Worm (Caenorhabditis elegans) whole organism, L1 larva: ENCODE data around the gene fask-1.
A peak's percentile ranks its signal among the peaks of the same experiment; 100 is the strongest.

Experiments used
- C04F5.9 ChIP-seq: sonication (generic microtip); optimal IDR thresholded peaks from 2 replicates; lab custom pipeline; 2016; ENCODE audit warnings: missing genetic modification characterization, missing compliant biosample characterization
- F16B12.6 ChIP-seq: fragments of 150-350 bp; optimal IDR thresholded peaks from 2 replicates; lab custom pipeline; 2014; ENCODE audit warnings: missing biosample characterization, missing genetic modification characterization
- alr-1 ChIP-seq: fragments of 200-800 bp; sonication (Bioruptor generic); optimal IDR thresholded peaks from 2 replicates; lab custom pipeline; 2018; ENCODE audit warnings: borderline replicate concordance, mild to moderate bottlenecking, missing genetic modification characterization, missing compliant biosample characterization
- aly-2 ChIP-seq: fragments of 150-350 bp; optimal IDR thresholded peaks from 2 replicates; lab custom pipeline; 2014; ENCODE audit warnings: missing biosample characterization, missing genetic modification characterization
- ama-1 ChIP-seq: fragments of 150-350 bp; optimal IDR thresholded peaks from 2 replicates; lab custom pipeline; 2014
- blmp-1 ChIP-seq: fragments of 150-350 bp; optimal IDR thresholded peaks from 2 replicates; lab custom pipeline; 2014; ENCODE audit warnings: missing biosample characterization, missing genetic modification characterization
- ceh-8 ChIP-seq: fragments of 200-800 bp; sonication (Bioruptor generic); optimal IDR thresholded peaks from 2 replicates; lab custom pipeline; 2018; ENCODE audit warnings: mild to moderate bottlenecking, missing genetic modification characterization, moderate library complexity, missing compliant biosample characterization
- ceh-82 ChIP-seq, 3 experiments: fragments of 150-350 bp in 1 of 3; sonication (generic microtip) in 2 of 3; optimal IDR thresholded peaks; 2 replicates each; lab custom pipeline; 2014 to 2017; ENCODE audit warnings: missing biosample characterization in 3 of 3, missing genetic modification characterization in 3 of 3
- ceh-88 ChIP-seq: fragments of 200-800 bp; sonication (Bioruptor generic); IDR thresholded peaks from 2 replicates; pipeline ENCODE4 v1.3.6; 2022; ENCODE audit warnings: missing genetic modification characterization, missing compliant biosample characterization
- ces-1 ChIP-seq: fragments of 150-350 bp; optimal IDR thresholded peaks from 2 replicates; lab custom pipeline; 2014; ENCODE audit warnings: missing biosample characterization, missing genetic modification reagents, missing genetic modification characterization
- dsc-1 ChIP-seq: sonication (generic microtip); optimal IDR thresholded peaks from 2 replicates; lab custom pipeline; 2016; ENCODE audit warnings: mild to moderate bottlenecking, missing genetic modification characterization, missing compliant biosample characterization
- efl-3 ChIP-seq: fragments of 200-800 bp; sonication (Bioruptor generic); optimal IDR thresholded peaks from 2 replicates; lab custom pipeline; 2018; ENCODE audit warnings: mild to moderate bottlenecking, missing genetic modification characterization, missing compliant biosample characterization
- egl-13 ChIP-seq: sonication (generic microtip); optimal IDR thresholded peaks from 2 replicates; lab custom pipeline; 2016; ENCODE audit warnings: missing genotype, missing genetic modification reagents, missing genetic modification characterization, missing compliant biosample characterization
- elt-3 ChIP-seq, 6 experiments: fragments of 150-350 bp in 1 of 6; sonication (generic microtip); optimal IDR thresholded peaks; 2 replicates each; lab custom pipeline; 2017 to 2018; ENCODE audit warnings: missing biosample characterization in 6 of 6, missing genetic modification characterization in 6 of 6, inconsistent platforms in 1 of 6
- fkh-4 ChIP-seq: sonication (generic microtip); optimal IDR thresholded peaks from 2 replicates; lab custom pipeline; 2016; ENCODE audit warnings: missing compliant biosample characterization, missing genetic modification characterization, borderline replicate concordance
- fkh-8 ChIP-seq: sonication (generic microtip); optimal IDR thresholded peaks from 2 replicates; lab custom pipeline; 2016; ENCODE audit warnings: mild to moderate bottlenecking, missing genetic modification characterization, missing compliant biosample characterization
- fos-1 ChIP-seq: fragments of 150-350 bp; optimal IDR thresholded peaks from 2 replicates; lab custom pipeline; 2014; ENCODE audit warnings: missing biosample characterization, missing genetic modification characterization
- hlh-17 ChIP-seq: fragments of 200-800 bp; sonication (Bioruptor generic); optimal IDR thresholded peaks from 2 replicates; lab custom pipeline; 2018; ENCODE audit warnings: missing genetic modification characterization, mild to moderate bottlenecking, missing compliant biosample characterization, moderate library complexity, borderline replicate concordance
- hpl-2 ChIP-seq: fragments of 150-350 bp; optimal IDR thresholded peaks from 2 replicates; lab custom pipeline; 2014; ENCODE audit warnings: missing biosample characterization, missing genetic modification reagents, missing genetic modification characterization
- lin-14 ChIP-seq: fragments of 200-800 bp; sonication (Bioruptor generic); optimal IDR thresholded peaks from 2 replicates; lab custom pipeline; 2018; ENCODE audit warnings: mild to moderate bottlenecking, missing genetic modification characterization, moderate library complexity, missing compliant biosample characterization
- lin-15B ChIP-seq: fragments of 150-350 bp; sonication (generic microtip); optimal IDR thresholded peaks from 3 replicates; lab custom pipeline; 2014; ENCODE audit warnings: missing biosample characterization, missing genetic modification characterization
- lin-35 ChIP-seq, 2 experiments: fragments of 150-350 bp; optimal IDR thresholded peaks; 2 replicates each; lab custom pipeline; 2014; ENCODE audit warnings: missing biosample characterization in 2 of 2, missing genetic modification characterization in 2 of 2, missing genetic modification reagents in 2 of 2
- lin-39 ChIP-seq: fragments of 150-350 bp; optimal IDR thresholded peaks from 2 replicates; lab custom pipeline; 2014; ENCODE audit warnings: missing biosample characterization, missing genetic modification reagents, missing genetic modification characterization
- lsy-2 ChIP-seq, 2 experiments: fragments of 150-350 bp; optimal IDR thresholded peaks; 2 replicates each; lab custom pipeline; 2014; ENCODE audit warnings: missing biosample characterization in 2 of 2, missing genetic modification characterization in 2 of 2
- mdl-1 ChIP-seq, 2 experiments: fragments of 150-350 bp; optimal IDR thresholded peaks; 2 replicates each; lab custom pipeline; 2014 to 2017; ENCODE audit warnings: missing biosample characterization in 2 of 2, missing genetic modification characterization in 2 of 2, inconsistent platforms in 1 of 2
- mef-2 ChIP-seq: fragments of 150-350 bp; optimal IDR thresholded peaks from 2 replicates; lab custom pipeline; 2014; ENCODE audit warnings: missing biosample characterization, missing genetic modification characterization
- mep-1 ChIP-seq: fragments of 150-350 bp; optimal IDR thresholded peaks from 2 replicates; lab custom pipeline; 2014; ENCODE audit warnings: missing biosample characterization, missing genetic modification characterization
- nhr-19 ChIP-seq: fragments of 200-800 bp; sonication (Bioruptor generic); conservative IDR thresholded peaks from 2 replicates; pipeline ENCODE4 v1.3.6; 2022; ENCODE audit warnings: missing genetic modification characterization, missing compliant biosample characterization
- nhr-20 ChIP-seq: sonication (generic microtip); optimal IDR thresholded peaks from 2 replicates; lab custom pipeline; 2016; ENCODE audit warnings: mild to moderate bottlenecking, missing genetic modification characterization, missing compliant biosample characterization
- nhr-28 ChIP-seq: fragments of 150-350 bp; optimal IDR thresholded peaks from 2 replicates; lab custom pipeline; 2014; ENCODE audit warnings: missing biosample characterization, missing genetic modification characterization
- nhr-47 ChIP-seq: sonication (generic microtip); optimal IDR thresholded peaks from 2 replicates; lab custom pipeline; 2016; ENCODE audit warnings: mild to moderate bottlenecking, missing genetic modification characterization, moderate library complexity, missing compliant biosample characterization
- nhr-84 ChIP-seq: sonication (generic microtip); optimal IDR thresholded peaks from 2 replicates; lab custom pipeline; 2017; ENCODE audit warnings: missing biosample characterization, missing genetic modification characterization
- nhr-85 ChIP-seq: sonication (generic microtip); peaks from one replicate; lab custom pipeline; 2016; ENCODE audit warnings: missing genetic modification characterization, inconsistent platforms, missing compliant biosample characterization
- nhr-90 ChIP-seq: sonication (generic microtip); optimal IDR thresholded peaks from 2 replicates; lab custom pipeline; 2016; ENCODE audit warnings: mild to moderate bottlenecking, missing genetic modification characterization, missing compliant biosample characterization; ENCODE audit not compliant: poor library complexity
- pag-3 ChIP-seq: sonication (generic microtip); optimal IDR thresholded peaks from 2 replicates; lab custom pipeline; 2017; ENCODE audit warnings: missing genetic modification characterization, mild to moderate bottlenecking, missing compliant biosample characterization, antibody characterized with exemption, borderline replicate concordance; ENCODE audit not compliant: insufficient read depth
- pqm-1 ChIP-seq: sonication (generic microtip); optimal IDR thresholded peaks from 3 replicates; lab custom pipeline; 2017; ENCODE audit warnings: missing biosample characterization, missing genetic modification characterization
- rnt-1 ChIP-seq: sonication (generic microtip); optimal IDR thresholded peaks from 2 replicates; lab custom pipeline; 2016; ENCODE audit warnings: mild to moderate bottlenecking, missing genetic modification characterization, moderate library complexity, missing compliant biosample characterization
- snpc-4 ChIP-seq: fragments of 150-350 bp; optimal IDR thresholded peaks from 2 replicates; lab custom pipeline; 2014; ENCODE audit warnings: missing biosample characterization, missing genetic modification characterization
- sptf-1 ChIP-seq: fragments of 150-350 bp; optimal IDR thresholded peaks from 2 replicates; lab custom pipeline; 2014; ENCODE audit warnings: missing biosample characterization, missing genetic modification characterization
- swsn-7 ChIP-seq: sonication (generic microtip); optimal IDR thresholded peaks from 2 replicates; lab custom pipeline; 2016; ENCODE audit warnings: missing genetic modification characterization, missing compliant biosample characterization
- tbx-2 ChIP-seq: sonication (generic microtip); optimal IDR thresholded peaks from 2 replicates; lab custom pipeline; 2016; ENCODE audit warnings: missing genetic modification characterization, missing compliant biosample characterization
- unc-130 ChIP-seq: fragments of 150-350 bp; optimal IDR thresholded peaks from 2 replicates; lab custom pipeline; 2017; ENCODE audit warnings: missing biosample characterization, missing genetic modification characterization, inconsistent platforms
- unc-86 ChIP-seq: sonication (generic microtip); optimal IDR thresholded peaks from 2 replicates; lab custom pipeline; 2016; ENCODE audit warnings: missing genetic modification characterization, missing compliant biosample characterization
- xbp-1 ChIP-seq: sonication (generic microtip); optimal IDR thresholded peaks from 2 replicates; lab custom pipeline; 2016; ENCODE audit warnings: missing genetic modification characterization, missing compliant biosample characterization
- zag-1 ChIP-seq: fragments of 150-350 bp; optimal IDR thresholded peaks from 2 replicates; lab custom pipeline; 2014; ENCODE audit warnings: missing biosample characterization, missing genetic modification characterization
- ztf-4 ChIP-seq: fragments of 150-350 bp; optimal IDR thresholded peaks from 2 replicates; lab custom pipeline; 2014; ENCODE audit warnings: missing biosample characterization, missing genetic modification characterization

The fask-1 gene

DNA sequence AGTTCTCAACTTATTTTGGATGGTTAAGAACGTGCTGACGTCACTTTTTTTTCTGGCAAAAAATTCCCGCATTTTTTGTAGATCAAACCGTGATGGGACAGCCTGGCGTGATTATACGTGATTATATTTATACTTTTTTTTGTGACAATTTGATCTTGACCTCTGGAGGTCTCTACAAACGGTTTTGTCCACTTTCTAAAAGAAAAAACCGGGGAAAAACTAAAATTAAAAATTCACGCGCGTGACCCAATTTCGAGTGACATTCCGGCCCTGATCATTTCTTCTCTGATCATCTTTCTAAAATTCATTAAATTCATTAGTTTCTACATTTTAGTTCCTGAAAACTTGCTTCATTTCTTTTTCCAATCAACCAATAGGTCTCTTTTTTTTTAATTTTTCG is 4.4 kb downstream of the fask-1 start, which contains the start of gene rde-11:
Gene rde-11, plus strand, starts transcription at position 301 of the 400 bp plus-strand sequence.
- TF ChIP-seq zag-1 (tag; lab: Kevin White, UChicago): no peak
- no peak for TF ChIP-seq lin-15B (tag; lab: Kevin White, UChicago)
- TF ChIP-seq C04F5.9 (tag; lab: Kevin White, UChicago): no peak
- no peak for TF ChIP-seq ama-1

DNA sequence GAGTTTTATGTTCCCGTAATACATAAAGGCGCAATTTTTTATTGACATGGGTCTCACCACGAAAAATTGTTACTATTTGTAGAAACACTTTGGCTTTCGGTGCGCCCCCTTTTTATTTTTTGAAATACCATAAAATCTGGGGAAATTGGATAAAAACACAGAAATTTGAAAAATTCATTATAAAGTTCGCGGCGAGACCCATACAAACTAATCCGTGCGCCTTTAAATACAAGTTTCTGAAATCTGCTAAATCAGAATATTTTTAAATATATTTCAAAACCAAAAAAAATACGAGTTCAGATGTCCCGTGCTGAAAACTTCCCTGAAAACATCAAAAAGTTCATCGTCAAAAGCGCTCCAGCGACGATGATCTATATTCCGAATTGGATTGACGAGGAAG is 6.8 kb downstream of the fask-1 start, which contains the start of gene B0564.2:
Gene B0564.2, plus strand, starts transcription at position 301 of the 400 bp plus-strand sequence.
- TF ChIP-seq blmp-1 (tag; lab: Kevin White, UChicago) (no peak), ama-1 (no peak), fos-1 (tag; lab: Kevin White, UChicago) (no peak), efl-3 (GFP tag; lab: Kevin White, UChicago) (no peak), hlh-17 (no peak), nhr-85 (tag; lab: Kevin White, UChicago) (no peak), pag-3 (no peak), nhr-90 (no peak), lin-14 (GFP tag; lab: Kevin White, UChicago) (no peak), nhr-84 (no peak), C04F5.9 (tag; lab: Kevin White, UChicago) (no peak), nhr-20 (tag; lab: Kevin White, UChicago) (no peak), ces-1 (GFP tag; lab: Kevin White, UChicago) (no peak), lin-39 (no peak), F16B12.6 (tag; lab: Kevin White, UChicago) (no peak), mef-2 (no peak), xbp-1 (tag; lab: Kevin White, UChicago) (no peak), nhr-47 (tag; lab: Kevin White, UChicago) (no peak), snpc-4 (no peak)

- TF ChIP-seq dsc-1 (tag; lab: Kevin White, UChicago): no peak
- peak; percentile 2 for TF ChIP-seq blmp-1 (tag; lab: Kevin White, UChicago)
Observed at ce11 chrIV:13108430-13108829, 7.9 kb downstream of the fask-1 start.

- TF ChIP-seq alr-1 (tag; lab: Kevin White, UChicago): no peak
- TF ChIP-seq mep-1: no peak
- TF ChIP-seq hpl-2: no peak
- TF ChIP-seq fkh-8 (tag; lab: Kevin White, UChicago): no peak
- TF ChIP-seq nhr-28 (tag; lab: Kevin White, UChicago): no peak
- no peak for TF ChIP-seq ceh-8
- peak; percentile 67 for TF ChIP-seq nhr-85 (tag; lab: Kevin White, UChicago)
- TF ChIP-seq pag-3: no peak
- TF ChIP-seq swsn-7 (tag; lab: Kevin White, UChicago): no peak
- TF ChIP-seq dsc-1 (tag; lab: Kevin White, UChicago): no peak
- TF ChIP-seq nhr-90: peak; percentile 55
- no peak for TF ChIP-seq ceh-82 (tag; optimal IDR thresholded peaks at IDR 0.05; lab: Kevin White, UChicago)
- TF ChIP-seq ztf-4 (tag; lab: Kevin White, UChicago): no peak
- TF ChIP-seq lsy-2 (tag; optimal IDR thresholded peaks at IDR 0.05; lab: Kevin White, UChicago): peak in 1 of 2 experiments; percentile 54
- no peak for TF ChIP-seq pqm-1 (tag; lab: Kevin White, UChicago)
- TF ChIP-seq lin-35 (GFP tag; optimal IDR thresholded peaks at IDR 0.05; lab: Kevin White, UChicago): no peak
- TF ChIP-seq C04F5.9 (tag; lab: Kevin White, UChicago): no peak
- TF ChIP-seq nhr-19 (GFP tag; lab: Robert Waterston, UW): peak; percentile 46; the same call in 1 of the 2 replicates
- TF ChIP-seq egl-13 (tag; lab: Kevin White, UChicago): no peak
- no peak for TF ChIP-seq snpc-4
- peak in 4 of 6 experiments; percentile 34 to 69 (median 50) for TF ChIP-seq elt-3 (tag; optimal IDR thresholded peaks at IDR 0.05; lab: Kevin White, UChicago)
- no peak for TF ChIP-seq lin-39
- no peak for TF ChIP-seq aly-2 (tag; lab: Kevin White, UChicago)
- no peak for TF ChIP-seq lin-15B (tag; lab: Kevin White, UChicago)
- TF ChIP-seq ceh-88: no peak
- no peak for TF ChIP-seq unc-86
- TF ChIP-seq mdl-1 (tag; optimal IDR thresholded peaks at IDR 0.05; lab: Kevin White, UChicago): peak in 1 of 2 experiments; percentile 49
- TF ChIP-seq ces-1 (GFP tag; lab: Kevin White, UChicago): no peak
- TF ChIP-seq tbx-2 (tag; lab: Kevin White, UChicago): no peak
- TF ChIP-seq sptf-1 (tag; lab: Kevin White, UChicago): no peak
- TF ChIP-seq fkh-4: no peak
- no peak for TF ChIP-seq rnt-1 (tag; lab: Kevin White, UChicago)
- TF ChIP-seq F16B12.6 (tag; lab: Kevin White, UChicago): no peak
- peak; percentile 22 for TF ChIP-seq unc-130 (tag; lab: Kevin White, UChicago)
Observed at ce11 chrIV:13109751-13110150, 9.2 kb downstream of the fask-1 start, which contains the start of gene best-1. Gene best-1, minus strand, starts transcription at chrIV:13109779.
